Fruit fly (Drosophila melanogaster): ENCODE measurements around the gene CG11226.

Gene CG11226

dm6 chr3L:22839726-22840228, 2.9 kb downstream of the CG11226 start (continued):
- TF ChIP-seq dsf (GFP tag; optimal IDR thresholded peaks at IDR 0.05; ENCODE audit: borderline replicate concordance) (no peak), Dif (GFP tag; optimal IDR thresholded peaks at IDR 0.05; ENCODE audit: partially characterized antibody) (peak; percentile 80), fru (GFP tag; optimal IDR thresholded peaks at IDR 0.05) (peak; percentile 26), rgr (GFP tag; optimal IDR thresholded peaks at IDR 0.05) (no peak), Sp1 (GFP tag; optimal IDR thresholded peaks at IDR 0.05) (peak; percentile 68)

DNA sequence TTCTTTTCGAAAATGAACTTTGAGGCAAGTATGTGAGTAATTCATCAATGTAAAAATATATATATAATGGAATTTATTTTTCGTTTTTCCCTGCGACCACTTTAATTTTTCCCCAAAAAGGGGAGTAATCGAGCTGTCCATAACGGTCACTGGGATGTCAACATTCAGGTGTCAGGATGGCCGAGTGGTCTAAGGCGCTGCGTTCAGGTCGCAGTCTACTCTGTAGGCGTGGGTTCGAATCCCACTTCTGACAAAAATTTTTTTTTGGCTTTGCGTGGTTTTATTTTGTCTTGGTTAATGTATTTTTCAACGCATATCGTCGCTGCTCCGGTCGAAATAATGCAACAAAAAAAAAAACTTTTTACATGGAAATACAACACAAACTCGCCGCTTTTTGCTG, 6.2 kb downstream of the CG11226 start:
- TF ChIP-seq Rel (GFP tag; optimal IDR thresholded peaks at IDR 0.05) = no peak
- TF ChIP-seq Rel (tag; optimal IDR thresholded peaks at IDR 0.05) = peak; percentile 15
- no peak for TF ChIP-seq rgr (GFP tag; optimal IDR thresholded peaks at IDR 0.05)

- no peak for TF ChIP-seq HLH106 (tag; optimal IDR thresholded peaks at IDR 0.05)
- no peak for TF ChIP-seq Vsx2 (GFP tag; optimal IDR thresholded peaks at IDR 0.05; ENCODE audit: partially characterized antibody)
- TF ChIP-seq sv (GFP tag; optimal IDR thresholded peaks at IDR 0.05) = no peak
- no peak for TF ChIP-seq Rel (GFP tag; optimal IDR thresholded peaks at IDR 0.05)
- peak; percentile 35 for TF ChIP-seq Rel (tag; optimal IDR thresholded peaks at IDR 0.05)
- TF ChIP-seq CrebA (GFP tag; optimal IDR thresholded peaks at IDR 0.05; ENCODE audit: borderline replicate concordance) = peak; percentile 78
- no peak for TF ChIP-seq lola (GFP tag; optimal IDR thresholded peaks at IDR 0.05)
- TF ChIP-seq Mio (GFP tag; optimal IDR thresholded peaks at IDR 0.05) = no peak
- TF ChIP-seq Jra (GFP tag; optimal IDR thresholded peaks at IDR 0.05) = no peak
- TF ChIP-seq psq (GFP tag; optimal IDR thresholded peaks at IDR 0.05) = no peak
- TF ChIP-seq GATAd (GFP tag; optimal IDR thresholded peaks at IDR 0.05) = no peak
- TF ChIP-seq brk (GFP tag; optimal IDR thresholded peaks at IDR 0.05) = no peak
- no peak for TF ChIP-seq Sp1 (GFP tag; optimal IDR thresholded peaks at IDR 0.05)
- TF ChIP-seq dl (GFP tag; optimal IDR thresholded peaks at IDR 0.05; ENCODE audit: insufficient read depth in 1 of 2, partially characterized antibody in 2 of 2) = no peak
- TF ChIP-seq Hr78 (GFP tag; optimal IDR thresholded peaks at IDR 0.05) = no peak
- TF ChIP-seq Hr83 (GFP tag; optimal IDR thresholded peaks at IDR 0.05; ENCODE audit: poor library complexity, severe bottlenecking) = no peak
- TF ChIP-seq OdsH (GFP tag; optimal IDR thresholded peaks at IDR 0.05) = no peak
- TF ChIP-seq fru (GFP tag; optimal IDR thresholded peaks at IDR 0.05) = no peak
- no peak for TF ChIP-seq woc (GFP tag; optimal IDR thresholded peaks at IDR 0.05)
- TF ChIP-seq dsf (GFP tag; optimal IDR thresholded peaks at IDR 0.05; ENCODE audit: borderline replicate concordance) = no peak
- no peak for TF ChIP-seq br (GFP tag; optimal IDR thresholded peaks at IDR 0.05)
- TF ChIP-seq CG32264 (GFP tag; optimal IDR thresholded peaks at IDR 0.05) = no peak
- no peak for TF ChIP-seq usp (GFP tag; optimal IDR thresholded peaks at IDR 0.05)
- no peak for TF ChIP-seq pan (optimal IDR thresholded peaks at IDR 0.05)
- TF ChIP-seq Myc (optimal IDR thresholded peaks at IDR 0.05) = no peak
- no peak for TF ChIP-seq dmrt93B (GFP tag; optimal IDR thresholded peaks at IDR 0.05)
- TF ChIP-seq rgr (GFP tag; optimal IDR thresholded peaks at IDR 0.05) = peak; percentile 17
- peak; percentile 47 for TF ChIP-seq Hnf4 (GFP tag; optimal IDR thresholded peaks at IDR 0.05)
- TF ChIP-seq Abd-B (GFP tag; optimal IDR thresholded peaks at IDR 0.05) = no peak
- TF ChIP-seq Dif (GFP tag; optimal IDR thresholded peaks at IDR 0.05; ENCODE audit: partially characterized antibody) = peak; percentile 14
- no peak for TF ChIP-seq sage (GFP tag; optimal IDR thresholded peaks at IDR 0.05)
- no peak for TF ChIP-seq ey (GFP tag; optimal IDR thresholded peaks at IDR 0.05)
- no peak for TF ChIP-seq foxo (GFP tag; optimal IDR thresholded peaks at IDR 0.05)
- no peak for TF ChIP-seq Dfd (GFP tag; optimal IDR thresholded peaks at IDR 0.05)
- TF ChIP-seq N (GFP tag; optimal IDR thresholded peaks at IDR 0.05) = no peak
- no peak for TF ChIP-seq jim (GFP tag; optimal IDR thresholded peaks at IDR 0.05)
- TF ChIP-seq h (GFP tag; optimal IDR thresholded peaks at IDR 0.05) = peak; percentile 6
- no peak for TF ChIP-seq tai (GFP tag; optimal IDR thresholded peaks at IDR 0.05)
- no peak for TF ChIP-seq CG9705 (GFP tag; optimal IDR thresholded peaks at IDR 0.05)
Observed at dm6 chr3L:22847679-22848118, 10.8 kb downstream of the CG11226 start.
